Fruit fly (Drosophila melanogaster): ENCODE measurements around the gene gammaTub37C.

Gene gammaTub37C

DNA sequence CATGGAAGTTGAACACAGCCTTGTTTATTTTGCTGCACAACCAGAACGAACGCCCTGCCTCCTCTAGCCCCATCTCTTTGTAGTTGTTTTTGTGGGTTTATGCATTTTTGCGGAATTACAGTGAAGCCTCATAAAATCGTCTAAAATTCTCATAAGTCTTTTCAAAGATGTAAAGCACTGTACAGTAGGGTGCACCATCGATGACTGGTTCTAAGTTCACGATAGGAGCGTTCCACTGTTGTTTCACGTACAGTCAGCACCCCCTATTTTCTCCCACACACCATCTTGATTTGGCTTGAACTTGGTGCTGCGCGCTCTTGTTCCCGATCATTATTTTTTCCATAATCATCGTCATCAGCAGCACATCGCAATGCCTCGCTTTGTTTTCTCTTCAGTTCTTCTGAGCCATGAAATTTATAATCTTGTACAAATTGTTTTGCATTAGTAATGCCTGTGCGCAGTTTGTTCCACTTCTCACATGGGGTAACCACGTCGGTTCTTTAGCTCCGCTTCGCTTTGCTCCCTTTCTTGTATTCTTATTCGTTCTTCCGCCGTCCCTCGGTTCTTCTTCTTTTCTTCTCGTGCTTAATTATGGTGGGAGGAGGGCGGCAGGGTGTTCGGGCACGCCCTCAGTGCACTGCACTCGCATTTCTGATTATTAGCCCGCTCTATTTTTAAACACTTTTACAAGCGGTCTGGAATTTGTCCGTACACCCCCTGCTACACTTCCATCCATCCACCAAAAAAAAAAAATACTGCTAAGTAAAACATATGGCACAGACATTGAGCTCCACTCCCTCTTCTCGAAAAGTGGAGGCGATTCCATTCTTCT, 22.2 kb downstream of the gammaTub37C start:
- TF ChIP-seq CTCF (optimal IDR thresholded peaks at IDR 0.05) (no peak), CG8478 (optimal IDR thresholded peaks at IDR 0.05) (no peak)

DNA sequence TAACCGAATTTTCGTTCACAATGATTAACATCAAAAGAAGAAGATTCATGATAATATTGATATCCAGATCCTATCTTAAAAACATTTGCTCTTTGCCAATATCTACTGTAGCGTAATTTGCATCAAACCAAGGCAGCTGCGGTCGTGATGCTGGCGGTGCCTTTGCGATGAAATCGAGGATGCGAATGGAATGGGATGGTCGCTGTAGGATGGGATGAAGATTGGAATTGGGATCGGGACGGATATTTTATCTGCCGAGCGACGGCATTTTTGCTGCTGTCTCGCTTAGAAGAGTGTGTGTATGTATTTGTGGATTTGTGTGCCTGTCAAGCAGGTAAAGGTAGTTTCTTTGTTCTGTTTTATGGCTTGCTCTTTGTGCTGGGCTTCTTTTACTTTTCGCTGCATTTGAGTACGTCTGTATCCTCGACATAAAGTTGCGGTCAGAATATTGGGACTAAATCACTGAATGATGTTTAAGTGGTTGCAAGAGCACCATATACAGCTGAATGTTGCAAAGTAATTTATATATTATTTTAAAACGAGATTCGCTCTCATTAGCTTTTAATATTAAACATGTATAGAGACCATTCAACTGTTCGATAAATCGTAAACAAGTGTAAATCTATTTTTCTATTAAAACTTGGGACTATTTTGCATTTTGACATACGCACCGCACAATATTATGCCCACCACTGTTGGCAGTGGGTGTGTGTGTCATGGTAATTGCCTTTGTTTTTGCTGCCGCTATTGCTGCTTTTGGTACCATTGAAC, 23.0 kb downstream of the gammaTub37C start:
- TF ChIP-seq CG8478 (optimal IDR thresholded peaks at IDR 0.05) (no peak), CTCF (optimal IDR thresholded peaks at IDR 0.05) (no peak)

dm6 chr2L:19161307-19161999, 24.1 kb downstream of the gammaTub37C start:
- TF ChIP-seq CG8478 (optimal IDR thresholded peaks at IDR 0.05), result no peak
- TF ChIP-seq CTCF (optimal IDR thresholded peaks at IDR 0.05), result no peak

- no peak for TF ChIP-seq CG8478 (optimal IDR thresholded peaks at IDR 0.05)
- no peak for TF ChIP-seq CTCF (optimal IDR thresholded peaks at IDR 0.05)
These were observed 25.7 kb downstream of the gammaTub37C start for dm6 chr2L:19159552-19160406.

DNA sequence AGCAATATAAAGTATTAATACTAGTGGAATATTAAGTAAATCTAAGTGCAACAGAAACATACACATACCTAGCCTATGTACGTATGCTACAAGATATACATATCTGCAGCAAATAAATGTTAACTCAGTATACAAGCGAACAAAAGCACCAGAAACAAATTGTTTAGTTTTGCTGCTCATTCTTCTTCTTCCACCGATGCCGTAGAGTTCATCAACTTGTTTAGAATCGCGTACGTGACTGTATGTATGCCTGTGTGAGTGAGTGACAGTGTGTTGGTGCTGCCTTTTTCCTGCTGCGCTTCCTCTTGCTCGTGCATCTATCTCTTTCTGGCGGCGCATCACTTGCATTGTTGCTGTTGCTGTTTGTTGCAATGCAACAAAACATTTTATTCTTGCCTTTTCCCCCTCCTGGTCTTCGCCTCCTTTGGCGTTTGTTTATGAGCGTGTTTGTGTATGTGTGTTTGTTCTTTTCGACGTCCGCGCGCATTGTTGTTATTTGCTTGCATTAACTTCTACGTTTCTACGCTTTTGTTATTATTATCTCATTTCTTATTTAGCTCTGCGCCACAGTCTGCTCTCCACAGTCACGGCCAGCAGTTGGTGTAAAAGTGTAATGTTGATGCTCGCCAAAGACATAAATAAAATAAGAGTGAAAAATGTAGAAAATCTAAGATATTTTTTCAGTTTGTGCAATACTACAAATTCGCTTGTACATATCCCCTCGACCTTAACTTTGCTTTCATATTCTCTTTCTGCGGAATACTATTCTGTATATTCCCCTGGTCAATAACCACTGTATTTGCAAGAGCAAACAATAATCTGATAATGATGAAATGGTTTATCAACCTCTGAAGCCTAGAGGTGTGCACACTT, 26.6 kb downstream of the gammaTub37C start:
- TF ChIP-seq CTCF (optimal IDR thresholded peaks at IDR 0.05), result no peak
- no peak for TF ChIP-seq CG8478 (optimal IDR thresholded peaks at IDR 0.05)

DNA sequence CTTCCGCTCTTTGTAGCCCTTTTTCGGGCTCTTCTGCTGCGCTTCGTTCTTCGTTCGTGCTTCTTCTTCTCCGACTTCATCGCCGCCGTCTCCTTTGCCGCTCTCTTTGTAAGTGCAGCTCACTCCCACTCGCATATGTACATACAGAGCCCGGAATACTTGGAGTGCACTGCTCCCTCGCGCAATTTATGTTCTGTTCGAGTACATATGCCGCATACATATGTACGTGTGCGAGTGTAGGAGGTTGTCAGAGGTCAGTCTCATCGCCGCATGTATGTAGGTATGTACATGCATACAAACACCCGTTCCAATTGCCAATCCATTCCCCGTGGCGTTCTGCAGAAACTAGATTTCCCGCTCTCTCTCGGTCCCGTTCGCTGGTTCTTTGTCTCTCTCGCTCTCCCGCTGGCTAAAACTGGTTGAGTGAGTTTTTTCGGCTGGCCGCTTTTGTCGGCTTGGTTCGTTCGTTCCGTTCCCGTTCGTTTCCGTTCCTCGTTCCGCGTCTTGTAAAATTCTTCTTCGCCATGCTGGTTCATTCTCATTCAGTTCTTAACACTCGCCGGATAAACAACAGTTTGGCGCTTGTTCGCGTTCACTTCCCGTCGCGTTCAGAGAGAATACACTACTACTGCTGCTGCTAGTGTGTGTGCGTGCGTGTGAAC, 27.4 kb downstream of the gammaTub37C start:
- TF ChIP-seq CTCF (optimal IDR thresholded peaks at IDR 0.05), result no peak
- no peak for TF ChIP-seq CG8478 (optimal IDR thresholded peaks at IDR 0.05)

dm6 chr2L:19156737-19157287, 28.7 kb downstream of the gammaTub37C start:
- TF ChIP-seq CG8478 (optimal IDR thresholded peaks at IDR 0.05), result no peak
- no peak for TF ChIP-seq CTCF (optimal IDR thresholded peaks at IDR 0.05)

DNA sequence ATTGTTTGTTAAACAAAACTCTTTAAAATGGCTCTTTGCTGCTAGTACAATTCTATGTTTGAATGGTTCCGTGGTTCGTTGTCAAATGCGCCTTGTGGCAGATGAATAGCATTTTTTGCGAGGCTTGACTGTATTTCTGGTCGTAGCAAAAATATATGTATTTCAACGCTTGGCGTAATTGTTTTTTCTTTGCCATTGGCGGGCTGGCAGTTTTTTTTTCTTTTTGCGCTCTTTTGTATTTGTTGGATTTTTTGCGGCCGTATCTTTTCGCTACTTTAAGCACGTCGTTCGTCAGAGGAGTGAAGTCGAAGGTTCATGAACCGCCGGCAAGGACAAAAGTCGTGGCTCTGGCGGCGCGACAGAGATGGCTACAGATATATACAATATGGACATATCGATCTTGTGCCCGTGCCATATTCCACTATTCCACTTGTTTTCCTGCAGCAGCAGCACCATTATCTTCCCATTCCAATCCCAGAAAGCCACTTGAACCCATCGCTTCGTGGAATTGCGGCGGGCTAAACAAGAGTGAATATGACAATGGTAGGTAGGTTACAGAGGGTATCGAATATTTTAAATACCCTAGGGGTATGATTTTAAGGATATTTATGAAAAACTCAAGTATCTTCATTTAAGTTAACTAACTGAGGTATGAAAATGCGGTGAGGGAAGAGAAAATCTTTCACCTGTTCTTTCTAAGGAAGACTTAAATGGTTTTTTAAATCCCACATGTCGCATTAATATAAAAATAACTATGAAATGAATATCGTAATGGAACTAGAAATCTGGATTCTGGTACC, 29.4 kb downstream of the gammaTub37C start:
- TF ChIP-seq CG8478 (optimal IDR thresholded peaks at IDR 0.05) (no peak), CTCF (optimal IDR thresholded peaks at IDR 0.05) (no peak)

dm6 chr2L:19154893-19155389, 30.6 kb downstream of the gammaTub37C start:
- TF ChIP-seq CTCF (optimal IDR thresholded peaks at IDR 0.05), result no peak
- TF ChIP-seq CG8478 (optimal IDR thresholded peaks at IDR 0.05), result no peak

dm6 chr2L:19146645-19147044, 38.9 kb downstream of the gammaTub37C start:
- TF ChIP-seq CG8478 (optimal IDR thresholded peaks at IDR 0.05) (no peak), CTCF (optimal IDR thresholded peaks at IDR 0.05) (no peak)

- no peak for TF ChIP-seq CG8478 (optimal IDR thresholded peaks at IDR 0.05)
- TF ChIP-seq CTCF (optimal IDR thresholded peaks at IDR 0.05), result no peak
These were observed 39.5 kb downstream of the gammaTub37C start for dm6 chr2L:19146047-19146446.

dm6 chr2L:19144115-19144514, 41.4 kb downstream of the gammaTub37C start:
- TF ChIP-seq CG8478 (optimal IDR thresholded peaks at IDR 0.05) (no peak), CTCF (optimal IDR thresholded peaks at IDR 0.05) (no peak)

Data from S2 (cell line).